Fruit fly (Drosophila melanogaster) whole organism, embryonic: Measurements from ENCODE around the gene IleRS-m.

Experiments used
- Aef1 ChIP-seq: fragments of 200-800 bp; sonication (Bioruptor generic); IDR thresholded peaks from 3 replicates; pipeline ENCODE4 v1.3.6; 2022; ENCODE audit warnings: missing biosample characterization, missing genetic modification characterization
- Bgb ChIP-seq: fragments of 200-800 bp; sonication (Bioruptor generic); IDR thresholded peaks from 2 replicates; pipeline ENCODE4 v1.3.6; 2022; ENCODE audit warnings: missing biosample characterization, missing genetic modification characterization; ENCODE audit not compliant: partially characterized antibody
- CG10462 ChIP-seq: fragments of 200-800 bp; sonication (Bioruptor generic); optimal IDR thresholded peaks from 2 replicates; lab custom pipeline; 2016; ENCODE audit warnings: missing biosample characterization, missing genetic modification characterization
- CG11398 ChIP-seq: fragments of 200-800 bp; sonication (Bioruptor generic); optimal IDR thresholded peaks from 2 replicates; lab custom pipeline; 2016; ENCODE audit warnings: missing biosample characterization, missing genetic modification characterization
- CG12769 ChIP-seq: fragments of 200-800 bp; sonication (Bioruptor generic); optimal IDR thresholded peaks from 2 replicates; lab custom pipeline; 2019; ENCODE audit warnings: missing biosample characterization, mild to moderate bottlenecking, missing genetic modification characterization, moderate library complexity
- CG13123 ChIP-seq: fragments of 200-800 bp; sonication (Bioruptor generic); optimal IDR thresholded peaks from 2 replicates; lab custom pipeline; 2016; ENCODE audit warnings: missing biosample characterization, missing genetic modification characterization
- CG15479 ChIP-seq: fragments of 200-800 bp; sonication (Bioruptor generic); optimal IDR thresholded peaks from 3 replicates; lab custom pipeline; 2019; ENCODE audit warnings: missing biosample characterization, mild to moderate bottlenecking, missing genetic modification characterization, moderate library complexity
- CG16815 ChIP-seq: fragments of 200-800 bp; sonication (Bioruptor generic); optimal IDR thresholded peaks from 3 replicates; lab custom pipeline; 2017; ENCODE audit warnings: missing biosample characterization, mild to moderate bottlenecking, missing genetic modification characterization
- CG17829 ChIP-seq: fragments of 200-800 bp; optimal IDR thresholded peaks from 2 replicates; lab custom pipeline; 2019; ENCODE audit warnings: missing biosample characterization, mild to moderate bottlenecking, missing genetic modification characterization, moderate library complexity
- CG18011 ChIP-seq: fragments of 200-800 bp; sonication (Bioruptor generic); optimal IDR thresholded peaks from 2 replicates; lab custom pipeline; 2017; ENCODE audit warnings: missing biosample characterization, missing genetic modification characterization, mild to moderate bottlenecking, moderate library complexity, missing genotype
- CG1832 ChIP-seq: fragments of 200-800 bp; sonication (Bioruptor generic); optimal IDR thresholded peaks from 2 replicates; lab custom pipeline; 2017; ENCODE audit warnings: missing biosample characterization, mild to moderate bottlenecking, missing genetic modification characterization, inconsistent platforms
- CG2116 ChIP-seq: fragments of 200-800 bp; sonication (Bioruptor generic); optimal IDR thresholded peaks from 3 replicates; lab custom pipeline; 2018; ENCODE audit warnings: missing biosample characterization, mild to moderate bottlenecking, missing genetic modification characterization
- CG2129 ChIP-seq: fragments of 200-800 bp; sonication (Bioruptor generic); IDR thresholded peaks from 2 replicates; pipeline ENCODE4 v1.3.6; 2022; ENCODE audit warnings: missing biosample characterization, missing genetic modification characterization; ENCODE audit not compliant: partially characterized antibody
- CG2875 ChIP-seq: fragments of 200-800 bp; sonication (Bioruptor generic); optimal IDR thresholded peaks from 2 replicates; lab custom pipeline; 2017; ENCODE audit warnings: missing biosample characterization, mild to moderate bottlenecking, missing genetic modification characterization, missing genetic modification reagents
- CG30431 ChIP-seq: fragments of 200-800 bp; sonication (Bioruptor generic); optimal IDR thresholded peaks from 2 replicates; lab custom pipeline; 2017; ENCODE audit warnings: missing biosample characterization, missing genetic modification characterization
- CG31365 ChIP-seq: fragments of 200-800 bp; sonication (Bioruptor generic); optimal IDR thresholded peaks from 2 replicates; lab custom pipeline; 2018; ENCODE audit warnings: missing biosample characterization, mild to moderate bottlenecking, missing genetic modification characterization
- CG31441 ChIP-seq: fragments of 200-800 bp; sonication (Bioruptor generic); IDR thresholded peaks from 2 replicates; pipeline ENCODE4 v1.3.6; 2022; ENCODE audit warnings: missing biosample characterization, missing genetic modification characterization
- CG4404 ChIP-seq: fragments of 200-800 bp; sonication (Bioruptor generic); IDR thresholded peaks from 2 replicates; pipeline ENCODE4 v1.3.6; 2022; ENCODE audit warnings: missing biosample characterization, missing genetic modification characterization
- CG4730 ChIP-seq: fragments of 200-800 bp; sonication (Bioruptor generic); IDR thresholded peaks from 2 replicates; pipeline ENCODE4 v1.3.6; 2022; ENCODE audit warnings: missing biosample characterization, missing genetic modification characterization
- CG7556 ChIP-seq: fragments of 200-800 bp; sonication (Bioruptor generic); optimal IDR thresholded peaks from 2 replicates; lab custom pipeline; 2017; ENCODE audit warnings: missing biosample characterization, mild to moderate bottlenecking, missing genetic modification characterization
- CG9727 ChIP-seq: fragments of 200-800 bp; sonication (Bioruptor generic); optimal IDR thresholded peaks from 3 replicates; lab custom pipeline; 2017; ENCODE audit warnings: missing biosample characterization, mild to moderate bottlenecking, missing genetic modification characterization
- CG9876 ChIP-seq: fragments of 200-800 bp; sonication (Bioruptor generic); optimal IDR thresholded peaks from 2 replicates; lab custom pipeline; 2016; ENCODE audit warnings: missing biosample characterization, missing genetic modification characterization
- CHES-1-like ChIP-seq: fragments of 200-800 bp; sonication (Bioruptor generic); optimal IDR thresholded peaks from 2 replicates; lab custom pipeline; 2016; ENCODE audit warnings: missing biosample characterization, missing genetic modification characterization
- CkIIα-i1 ChIP-seq: fragments of 200-800 bp; sonication (Bioruptor generic); IDR thresholded peaks from 2 replicates; pipeline ENCODE4 v1.3.6; 2022; ENCODE audit warnings: missing biosample characterization, missing genetic modification characterization
- D ChIP-seq, 2 experiments: fragments of 200-800 bp in 1 of 2; fragments of >200 bp in 1 of 2; sonication (Bioruptor generic) in 1 of 2; optimal IDR thresholded peaks; 2 replicates in 1 of 2; 3 replicates in 1 of 2; lab custom pipeline; 2017; ENCODE audit warnings: mild to moderate bottlenecking in 1 of 2, missing biosample characterization in 1 of 2, missing genetic modification characterization in 1 of 2, missing genetic modification reagents in 1 of 2
- D19A ChIP-seq: fragments of 200-800 bp; optimal IDR thresholded peaks from 3 replicates; lab custom pipeline; 2019; ENCODE audit warnings: missing biosample characterization, mild to moderate bottlenecking, missing genetic modification characterization, moderate library complexity
- Dp ChIP-seq: fragments of 200-800 bp; sonication (Bioruptor generic); optimal IDR thresholded peaks from 2 replicates; lab custom pipeline; 2018; ENCODE audit warnings: missing biosample characterization, mild to moderate bottlenecking, missing genetic modification characterization, moderate library complexity
- E2f1 ChIP-seq: fragments of 200-800 bp; sonication (Bioruptor generic); IDR thresholded peaks from 2 replicates; pipeline ENCODE4 v1.3.6; 2022; ENCODE audit warnings: missing biosample characterization, missing genetic modification characterization
- HLH4C ChIP-seq: fragments of 200-800 bp; sonication (Bioruptor generic); IDR thresholded peaks from 3 replicates; pipeline ENCODE4 v1.3.6; 2022; ENCODE audit warnings: missing biosample characterization, missing genetic modification characterization; ENCODE audit not compliant: partially characterized antibody
- Hey ChIP-seq: fragments of 200-800 bp; sonication (Bioruptor generic); optimal IDR thresholded peaks from 3 replicates; lab custom pipeline; 2018; ENCODE audit warnings: missing biosample characterization, mild to moderate bottlenecking, missing genetic modification characterization
- HmgZ ChIP-seq: fragments of 200-800 bp; sonication (Bioruptor generic); optimal IDR thresholded peaks from 2 replicates; lab custom pipeline; 2018; ENCODE audit warnings: missing biosample characterization, mild to moderate bottlenecking, missing genetic modification characterization
- Hsf ChIP-seq: fragments of 200-800 bp; sonication (Bioruptor generic); optimal IDR thresholded peaks from 3 replicates; lab custom pipeline; 2016; ENCODE audit warnings: missing biosample characterization, missing genetic modification characterization
- MBD-R2 ChIP-seq: fragments of 200-800 bp; sonication (Bioruptor generic); IDR thresholded peaks from 2 replicates; pipeline ENCODE4 v1.3.6; 2022; ENCODE audit warnings: missing biosample characterization, missing genetic modification characterization
- Meics ChIP-seq: fragments of 200-800 bp; sonication (Bioruptor generic); optimal IDR thresholded peaks from 2 replicates; lab custom pipeline; 2017; ENCODE audit warnings: missing biosample characterization, mild to moderate bottlenecking, missing genetic modification characterization
- Six4 ChIP-seq: fragments of 200-800 bp; sonication (Bioruptor generic); optimal IDR thresholded peaks from 2 replicates; lab custom pipeline; 2016; ENCODE audit warnings: missing biosample characterization, missing genetic modification characterization
- Sox102F ChIP-seq: fragments of 200-800 bp; sonication (Bioruptor generic); optimal IDR thresholded peaks from 2 replicates; lab custom pipeline; 2018; ENCODE audit warnings: missing biosample characterization, mild to moderate bottlenecking, missing genetic modification characterization, moderate library complexity
- Ssrp ChIP-seq: fragments of 200-800 bp; sonication (Bioruptor generic); optimal IDR thresholded peaks from 2 replicates; lab custom pipeline; 2018; ENCODE audit warnings: missing biosample characterization, mild to moderate bottlenecking, missing genetic modification characterization, moderate library complexity
- ash1 ChIP-seq: fragments of 200-800 bp; sonication (Bioruptor generic); optimal IDR thresholded peaks from 2 replicates; lab custom pipeline; 2018; ENCODE audit warnings: missing biosample characterization, mild to moderate bottlenecking, missing genetic modification characterization
- btn ChIP-seq: fragments of 200-800 bp; sonication (Bioruptor generic); optimal IDR thresholded peaks from 2 replicates; lab custom pipeline; 2016; ENCODE audit warnings: missing biosample characterization, missing genetic modification characterization
- chinmo ChIP-seq: fragments of 200-800 bp; sonication (Bioruptor generic); IDR thresholded peaks from 4 replicates; pipeline ENCODE4 v1.3.6; 2022; ENCODE audit warnings: missing biosample characterization, missing genetic modification characterization; ENCODE audit not compliant: partially characterized antibody
- ham ChIP-seq: fragments of 200-800 bp; sonication (Bioruptor generic); IDR thresholded peaks from 2 replicates; pipeline ENCODE4 v1.3.6; 2022; ENCODE audit warnings: missing biosample characterization, missing genetic modification characterization
- hb ChIP-seq: fragments of 200-800 bp; sonication (Bioruptor generic); IDR thresholded peaks from 3 replicates; pipeline ENCODE4 v1.3.6; 2022; ENCODE audit warnings: missing biosample characterization, missing genetic modification characterization; ENCODE audit not compliant: partially characterized antibody
- kni ChIP-seq: fragments of 200-800 bp; sonication (Bioruptor generic); optimal IDR thresholded peaks from 3 replicates; lab custom pipeline; 2017; ENCODE audit warnings: mild to moderate bottlenecking, missing biosample characterization, missing genetic modification reagents, missing genetic modification characterization
- lmd ChIP-seq: fragments of 200-800 bp; sonication (Bioruptor generic); IDR thresholded peaks from 2 replicates; pipeline ENCODE4 v1.3.6; 2022; ENCODE audit warnings: missing biosample characterization, missing genetic modification characterization
- nerfin-2 ChIP-seq: fragments of 200-800 bp; sonication (Bioruptor generic); IDR thresholded peaks from 2 replicates; pipeline ENCODE4 v1.3.6; 2022; ENCODE audit warnings: missing biosample characterization, missing genetic modification characterization; ENCODE audit not compliant: partially characterized antibody
- otp ChIP-seq: fragments of 200-800 bp; sonication (Bioruptor generic); IDR thresholded peaks from 3 replicates; pipeline ENCODE4, ENCODE4 v1.3.6; 2022; ENCODE audit warnings: missing biosample characterization, missing genetic modification characterization
- salm ChIP-seq: fragments of 200-800 bp; sonication (Bioruptor generic); optimal IDR thresholded peaks from 2 replicates; lab custom pipeline; 2018; ENCODE audit warnings: missing biosample characterization, mild to moderate bottlenecking, missing genetic modification characterization
- tup ChIP-seq: fragments of 200-800 bp; sonication (Bioruptor generic); optimal IDR thresholded peaks from 2 replicates; lab custom pipeline; 2016; ENCODE audit warnings: missing biosample characterization, mild to moderate bottlenecking, missing genetic modification characterization, moderate library complexity

IleRS-m gene

dm6 chr3L:16052145-16053025, 47.7 kb upstream of the IleRS-m start (continued):
- no peak for TF ChIP-seq D19A
- TF ChIP-seq Ssrp: no peak
- TF ChIP-seq MBD-R2 (GFP tag; lab: Robert Waterston, UW): no peak
- TF ChIP-seq CG2116 (GFP tag; lab: Kevin White, UChicago): no peak
- TF ChIP-seq hb (GFP tag; lab: Robert Waterston, UW): no peak
- no peak for TF ChIP-seq Six4 (GFP tag; lab: Kevin White, UChicago)
- TF ChIP-seq HmgZ (tag; lab: Kevin White, UChicago): no peak
- no peak for TF ChIP-seq CG11398 (GFP tag; lab: Kevin White, UChicago)
- no peak for TF ChIP-seq CG10462
- TF ChIP-seq lmd (GFP tag; lab: Robert Waterston, UW): no peak
- no peak for TF ChIP-seq CG4404
- no peak for TF ChIP-seq tup (GFP tag; lab: Kevin White, UChicago)
- no peak for TF ChIP-seq CG30431 (GFP tag; lab: Kevin White, UChicago)
- TF ChIP-seq nerfin-2 (GFP tag; lab: Robert Waterston, UW): no peak
- TF ChIP-seq salm (tag; lab: Kevin White, UChicago): no peak
- no peak for TF ChIP-seq CG13123
- peak; percentile 87 for TF ChIP-seq kni (GFP tag; lab: Kevin White, UChicago)
- TF ChIP-seq CG18011 (GFP tag; lab: Kevin White, UChicago): no peak
- no peak for TF ChIP-seq CHES-1-like (GFP tag; lab: Kevin White, UChicago)
- TF ChIP-seq CG15479 (GFP tag; lab: Kevin White, UChicago): peak; percentile 95
- no peak for TF ChIP-seq Hsf (GFP tag; lab: Kevin White, UChicago)
- TF ChIP-seq CG1832 (GFP tag; lab: Kevin White, UChicago): peak; percentile 53
- TF ChIP-seq E2f1 (GFP tag; lab: Robert Waterston, UW): no peak
- TF ChIP-seq CG2875 (GFP tag; lab: Kevin White, UChicago): no peak
- no peak for TF ChIP-seq CG17829 (tag; lab: Kevin White, UChicago)
- TF ChIP-seq CG4730 (GFP tag; lab: Robert Waterston, UW): no peak
- peak; percentile 80 for TF ChIP-seq D (optimal IDR thresholded peaks at IDR 0.05; lab: Kevin White, UChicago)
- TF ChIP-seq D (GFP tag; optimal IDR thresholded peaks at IDR 0.05; lab: Kevin White, UChicago): peak; percentile 25
- no peak for TF ChIP-seq CG2129 (GFP tag; lab: Robert Waterston, UW)
- no peak for TF ChIP-seq CG16815
- no peak for TF ChIP-seq CG31441 (GFP tag; lab: Robert Waterston, UW)
- no peak for TF ChIP-seq ash1 (GFP tag; lab: Kevin White, UChicago)
- no peak for TF ChIP-seq Dp (GFP tag; lab: Kevin White, UChicago)
- TF ChIP-seq Sox102F (GFP tag; lab: Kevin White, UChicago): peak; percentile 20
- peak; percentile 32; the same call in 2 of the 3 replicates for TF ChIP-seq Aef1 (GFP tag; lab: Robert Waterston, UW)
- no peak for TF ChIP-seq Meics (GFP tag; lab: Kevin White, UChicago)
- TF ChIP-seq otp (GFP tag; lab: Robert Waterston, UW): no peak
- no peak for TF ChIP-seq CG9876
- TF ChIP-seq CkIIα-i1 (GFP tag; lab: Robert Waterston, UW): no peak
- no peak for TF ChIP-seq CG31365
- TF ChIP-seq CG12769 (tag; lab: Kevin White, UChicago): no peak
- peak; percentile 17; the same call in 1 of the 2 replicates for TF ChIP-seq Bgb (GFP tag; lab: Robert Waterston, UW)
- TF ChIP-seq CG7556 (GFP tag; lab: Kevin White, UChicago): peak; percentile 11
- peak; percentile 7 for TF ChIP-seq CG9727 (GFP tag; lab: Kevin White, UChicago)
- TF ChIP-seq btn (GFP tag; lab: Kevin White, UChicago): no peak
- TF ChIP-seq ham (GFP tag; lab: Robert Waterston, UW): no peak
- TF ChIP-seq Hey (tag; lab: Kevin White, UChicago): no peak
- TF ChIP-seq HLH4C (GFP tag; lab: Robert Waterston, UW): no peak
- TF ChIP-seq chinmo (GFP tag; lab: Robert Waterston, UW): peak; percentile 70; the same call in 3 of the 4 replicates
